Fruit fly (Drosophila melanogaster) whole organism, pupa: ENCODE measurements around the gene CG14135.

Experiments
- CG10348 ChIP-seq: fragments of 200-800 bp; sonication (Bioruptor generic); IDR thresholded peaks from 2 replicates; pipeline ENCODE4 v1.3.6; 2022; ENCODE audit warnings: missing biosample characterization, missing genetic modification characterization
- CG12605 ChIP-seq: fragments of 200-800 bp; sonication (Bioruptor generic); IDR thresholded peaks from 2 replicates; pipeline ENCODE4 v1.3.6; 2022; ENCODE audit warnings: missing biosample characterization, missing genetic modification characterization
- CG13204 ChIP-seq: fragments of 200-800 bp; sonication (Bioruptor generic); optimal IDR thresholded peaks from 2 replicates; lab custom pipeline; 2018; ENCODE audit warnings: missing biosample characterization, mild to moderate bottlenecking, missing genetic modification characterization, moderate library complexity
- CG14655 ChIP-seq: fragments of 200-800 bp; sonication (Bioruptor generic); optimal IDR thresholded peaks from 3 replicates; lab custom pipeline; 2017; ENCODE audit warnings: mild to moderate bottlenecking, missing biosample characterization, missing genetic modification reagents, missing genetic modification characterization
- CG15710 ChIP-seq: fragments of 200-800 bp; sonication (Bioruptor generic); optimal IDR thresholded peaks from 2 replicates; lab custom pipeline; 2018; ENCODE audit warnings: missing biosample characterization, mild to moderate bottlenecking, missing genetic modification characterization, moderate library complexity
- CG17806 ChIP-seq: fragments of 200-800 bp; sonication (Bioruptor generic); optimal IDR thresholded peaks from 2 replicates; lab custom pipeline; 2018; ENCODE audit warnings: missing biosample characterization, mild to moderate bottlenecking, missing genetic modification characterization, moderate library complexity
- CG4496 ChIP-seq: fragments of 200-800 bp; sonication (Bioruptor generic); IDR thresholded peaks from 3 replicates; pipeline ENCODE4 v1.3.6; 2022; ENCODE audit warnings: missing biosample characterization, missing genetic modification characterization
- CG8159 ChIP-seq: fragments of 200-800 bp; sonication (Bioruptor generic); optimal IDR thresholded peaks from 3 replicates; lab custom pipeline; 2018; ENCODE audit warnings: missing biosample characterization, mild to moderate bottlenecking, missing genetic modification characterization, moderate library complexity
- EcR ChIP-seq: fragments of 200-800 bp; sonication (Bioruptor generic); optimal IDR thresholded peaks from 3 replicates; lab custom pipeline; 2019; ENCODE audit warnings: missing biosample characterization, missing genetic modification characterization, mild to moderate bottlenecking, moderate library complexity, missing genetic modification reagents
- Ets98B ChIP-seq: fragments of 200-800 bp; sonication (Bioruptor generic); IDR thresholded peaks from 2 replicates; pipeline ENCODE4 v1.3.6; 2022; ENCODE audit warnings: missing biosample characterization, missing genetic modification characterization
- Pif1B ChIP-seq: fragments of 200-800 bp; sonication (Bioruptor generic); optimal IDR thresholded peaks from 3 replicates; lab custom pipeline; 2016; ENCODE audit warnings: missing biosample characterization, missing genetic modification characterization
- Snoo ChIP-seq: fragments of 200-800 bp; sonication (Bioruptor generic); optimal IDR thresholded peaks from 3 replicates; lab custom pipeline; 2017; ENCODE audit warnings: missing biosample characterization, mild to moderate bottlenecking, missing genetic modification characterization, inconsistent platforms
- gl ChIP-seq: fragments of 200-800 bp; sonication (Bioruptor generic); optimal IDR thresholded peaks from 2 replicates; lab custom pipeline; 2018; ENCODE audit warnings: missing biosample characterization, mild to moderate bottlenecking, missing genetic modification characterization
- rn ChIP-seq: fragments of 200-800 bp; sonication (Bioruptor generic); IDR thresholded peaks from 2 replicates; pipeline ENCODE4 v1.3.6; 2022; ENCODE audit warnings: missing biosample characterization, missing genetic modification characterization

dm6 chr3L:11696294-11697116 is 5.1 kb downstream of the CG14135 start, which contains the start of gene Dph1:
- TF ChIP-seq Pif1B (GFP tag; lab: Kevin White, UChicago): peak; percentile 91
- TF ChIP-seq CG17806 (tag; lab: Kevin White, UChicago): peak; percentile 94
- no peak for TF ChIP-seq CG13204 (GFP tag; lab: Kevin White, UChicago)
- peak; percentile 86 for TF ChIP-seq CG15710 (tag; lab: Kevin White, UChicago)
- TF ChIP-seq CG12605: peak; percentile 92
- TF ChIP-seq CG4496 (GFP tag; lab: Robert Waterston, UW): peak; percentile 98
- TF ChIP-seq CG8159: peak; percentile 91
- peak; percentile 95 for TF ChIP-seq Ets98B (GFP tag; lab: Robert Waterston, UW)
- TF ChIP-seq CG14655 (GFP tag; lab: Kevin White, UChicago): peak; percentile 95
- peak; percentile 63 for TF ChIP-seq CG10348 (GFP tag; lab: Robert Waterston, UW)
- TF ChIP-seq Snoo (tag; lab: Kevin White, UChicago): peak; percentile 90
- TF ChIP-seq EcR (GFP tag; lab: Kevin White, UChicago): peak; percentile 93
- peak; percentile 87 for TF ChIP-seq gl (tag; lab: Kevin White, UChicago)
- peak; percentile 82 for TF ChIP-seq rn
